Comparison of ENCODE assay signal across 2 worm cellular contexts in the genomic region with DNA sequence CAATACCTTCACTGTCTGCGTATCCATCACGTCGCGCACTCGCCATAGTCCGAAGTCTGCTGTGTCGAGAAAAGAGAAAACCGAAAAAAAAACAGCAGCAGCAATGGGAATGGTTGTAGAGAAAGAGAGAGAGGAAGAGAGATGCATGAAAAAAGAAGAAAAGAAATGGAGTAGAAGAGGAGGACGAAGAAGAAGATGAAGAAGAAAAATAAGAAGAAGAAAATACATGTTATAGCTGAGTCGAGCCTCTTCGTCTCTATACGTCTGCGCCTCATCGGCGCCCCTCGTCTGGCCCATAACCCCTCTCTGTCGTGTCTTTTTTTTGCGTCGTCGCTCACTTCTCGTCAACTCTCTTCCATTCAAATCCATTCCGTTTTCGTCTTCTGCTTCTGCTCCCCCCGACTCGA.
TF ChIP-seq lines count a peak whose summit lies in the region.

No protein-coding gene starts in this region.

TF ChIP-seq in whole organism, L1 larva, 84 proteins besides CTCF, POLR2A, EP300 and RAD21 (continued from another document):
- no peak for TF ChIP-seq ama-1 (optimal IDR thresholded peaks at IDR 0.05; lab: Kevin White, UChicago)
- TF ChIP-seq zag-1 (tag; optimal IDR thresholded peaks at IDR 0.05; lab: Kevin White, UChicago) = peak; percentile 76
- no peak for TF ChIP-seq pag-3 (tag; optimal IDR thresholded peaks at IDR 0.05; lab: Kevin White, UChicago; ENCODE audit: borderline replicate concordance, insufficient read depth)
- TF ChIP-seq nhr-20 (tag; optimal IDR thresholded peaks at IDR 0.05; lab: Kevin White, UChicago) = peak; percentile 73
- peak; percentile 4 to 62 (median 56) for TF ChIP-seq ceh-82 (tag; optimal IDR thresholded peaks at IDR 0.05; lab: Kevin White, UChicago)
- peak; percentile 55 for TF ChIP-seq xbp-1 (tag; optimal IDR thresholded peaks at IDR 0.05; lab: Kevin White, UChicago)
- no peak for TF ChIP-seq nhr-84 (tag; optimal IDR thresholded peaks at IDR 0.05; lab: Kevin White, UChicago)
- TF ChIP-seq nhr-237 (tag; optimal IDR thresholded peaks at IDR 0.05; lab: Kevin White, UChicago) = no peak
- TF ChIP-seq lsy-2 (tag; optimal IDR thresholded peaks at IDR 0.05; lab: Kevin White, UChicago) = peak; percentile 77 to 87
- peak; percentile 92 for TF ChIP-seq blmp-1 (tag; optimal IDR thresholded peaks at IDR 0.05; lab: Kevin White, UChicago)
- TF ChIP-seq lin-15B (tag; optimal IDR thresholded peaks at IDR 0.05; lab: Kevin White, UChicago) = no peak
- TF ChIP-seq mep-1 (tag; optimal IDR thresholded peaks at IDR 0.05; lab: Kevin White, UChicago) = peak; percentile 88
- peak; percentile 21 for TF ChIP-seq lin-39 (tag; optimal IDR thresholded peaks at IDR 0.05; lab: Kevin White, UChicago)
- no peak for TF ChIP-seq Y116A8C.19 (tag; optimal IDR thresholded peaks at IDR 0.05; lab: Kevin White, UChicago; ENCODE audit: borderline replicate concordance)
- no peak for TF ChIP-seq unc-30 (tag; optimal IDR thresholded peaks at IDR 0.05; lab: Kevin White, UChicago)
- TF ChIP-seq fkh-10 (GFP tag; optimal IDR thresholded peaks at IDR 0.05; lab: Kevin White, UChicago) = peak; percentile 72
- TF ChIP-seq unc-86 (tag; optimal IDR thresholded peaks at IDR 0.05; lab: Kevin White, UChicago) = peak; percentile 84
- TF ChIP-seq F16B12.6 (tag; optimal IDR thresholded peaks at IDR 0.05; lab: Kevin White, UChicago) = no peak
- no peak for TF ChIP-seq pax-3 (tag; optimal IDR thresholded peaks at IDR 0.05; lab: Kevin White, UChicago)
- TF ChIP-seq mab-9 (GFP tag; IDR thresholded peaks at IDR 0.05; lab: Robert Waterston, UW) = no peak; the same call in 1 of the 2 replicates
- TF ChIP-seq sup-37 (GFP tag; optimal IDR thresholded peaks at IDR 0.05; lab: Kevin White, UChicago) = no peak
- TF ChIP-seq ceh-90 (tag; optimal IDR thresholded peaks at IDR 0.05; lab: Kevin White, UChicago) = no peak
- peak; percentile 27 to 49 (median 46) for TF ChIP-seq dpl-1 (GFP tag; optimal IDR thresholded peaks at IDR 0.05; lab: Kevin White, UChicago)
- TF ChIP-seq grh-1 (GFP tag; IDR thresholded peaks at IDR 0.05; lab: Robert Waterston, UW) = no peak

TF ChIP-seq in whole organism, young adult, 124 proteins besides CTCF, POLR2A, EP300 and RAD21 (continued from another document):
- TF ChIP-seq ztf-6 (GFP tag; IDR thresholded peaks at IDR 0.05; lab: Robert Waterston, UW) (no peak), snpc-3.4 (tag; optimal IDR thresholded peaks at IDR 0.05; lab: Kevin White, UChicago) (no peak), F49E8.2 (tag; optimal IDR thresholded peaks at IDR 0.05; lab: Kevin White, UChicago; ENCODE audit: insufficient read depth) (no peak), fkh-3 (tag; optimal IDR thresholded peaks at IDR 0.05; lab: Kevin White, UChicago) (no peak), rec-8 (tag; optimal IDR thresholded peaks at IDR 0.05; lab: Kevin White, UChicago) (no peak), snpc-1.1 (tag; optimal IDR thresholded peaks at IDR 0.05; lab: Kevin White, UChicago; ENCODE audit: insufficient read depth) (no peak)
